Worm (Caenorhabditis elegans): ENCODE data around the gene hsp-17.

Gene hsp-17

DNA sequence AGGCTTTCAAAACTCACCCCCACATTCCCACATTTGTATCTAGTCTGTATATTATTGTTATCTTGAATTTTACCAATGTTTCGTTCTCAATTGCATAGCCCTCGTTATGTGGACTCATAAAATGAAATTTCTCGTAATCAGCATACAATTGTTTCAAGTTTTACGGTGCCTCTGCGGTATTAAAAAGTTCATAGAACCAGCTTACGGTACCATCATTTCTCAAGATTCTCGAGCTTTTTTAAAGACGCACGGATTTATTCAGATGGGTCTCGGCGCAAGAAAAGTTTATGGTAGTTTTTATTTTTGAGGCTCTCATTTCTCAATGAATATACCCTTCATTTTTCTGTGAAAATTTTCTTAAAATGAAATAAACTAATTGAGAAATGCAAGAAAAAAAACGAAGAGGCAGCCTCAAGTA, 29.4 kb upstream of the hsp-17 start:
- TF ChIP-seq zip-2 (tag; optimal IDR thresholded peaks at IDR 0.05) (no peak), nhr-102 (tag; optimal IDR thresholded peaks at IDR 0.05) (peak; percentile 38), snpc-1.2 (GFP tag; IDR thresholded peaks at IDR 0.05) (peak; percentile 58; the same call in 1 of the 2 replicates), lin-38 (GFP tag; IDR thresholded peaks at IDR 0.05) (peak; percentile 70), nhr-48 (tag; optimal IDR thresholded peaks at IDR 0.05) (peak; percentile 29), unc-130 (GFP tag; optimal IDR thresholded peaks at IDR 0.05) (peak; percentile 37), ZK546.5 (tag; optimal IDR thresholded peaks at IDR 0.05) (no peak), F10B5.3 (tag; optimal IDR thresholded peaks at IDR 0.05) (no peak), spr-3 (GFP tag; optimal IDR thresholded peaks at IDR 0.05) (peak; percentile 42), F49E8.2 (tag; optimal IDR thresholded peaks at IDR 0.05; ENCODE audit: borderline replicate concordance) (peak; percentile 78), php-3 (GFP tag; IDR thresholded peaks at IDR 0.05) (0 out of 2 replicates have a peak, but pooled peaks have one; percentile 5)

DNA sequence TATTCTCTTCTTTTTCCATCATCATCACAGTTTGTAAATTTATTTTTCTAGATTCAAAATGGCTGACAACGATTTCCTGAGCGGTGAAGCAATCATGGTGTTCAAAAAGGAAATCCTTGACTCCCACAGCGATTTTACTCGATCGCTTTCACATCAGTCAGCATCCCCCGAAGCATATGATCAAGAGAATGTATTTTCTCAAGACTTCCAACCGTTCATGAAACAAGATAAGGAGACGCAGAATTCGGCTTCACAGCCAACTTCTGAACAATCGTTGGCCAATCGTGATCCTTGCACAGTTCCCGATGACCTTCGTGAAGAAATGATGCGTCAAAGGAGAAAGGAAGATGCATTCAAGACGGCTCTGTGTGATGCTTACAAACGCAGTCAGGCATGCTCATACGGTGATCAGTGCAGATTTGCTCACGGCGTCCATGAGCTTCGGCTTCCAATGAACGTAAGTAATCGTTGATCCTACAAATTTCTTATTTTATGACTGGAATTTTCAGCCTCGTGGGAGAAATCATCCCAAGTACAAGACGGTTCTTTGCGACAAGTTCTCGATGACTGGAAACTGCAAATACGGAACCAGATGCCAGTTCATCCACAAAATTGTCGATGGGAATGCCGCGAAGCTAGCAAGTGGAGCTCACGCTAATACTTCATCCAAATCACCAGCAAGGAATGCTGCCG, 28.5 kb upstream of the hsp-17 start, which contains the start of gene pos-1:
Gene pos-1 (plus strand): TSS at position 51 of the 693 bp plus-strand sequence.
- peak; percentile 97 for TF ChIP-seq aha-1 (tag)
- no peak for TF ChIP-seq duxl-1 (tag; optimal IDR thresholded peaks at IDR 0.05; ENCODE audit: poor library complexity)

DNA sequence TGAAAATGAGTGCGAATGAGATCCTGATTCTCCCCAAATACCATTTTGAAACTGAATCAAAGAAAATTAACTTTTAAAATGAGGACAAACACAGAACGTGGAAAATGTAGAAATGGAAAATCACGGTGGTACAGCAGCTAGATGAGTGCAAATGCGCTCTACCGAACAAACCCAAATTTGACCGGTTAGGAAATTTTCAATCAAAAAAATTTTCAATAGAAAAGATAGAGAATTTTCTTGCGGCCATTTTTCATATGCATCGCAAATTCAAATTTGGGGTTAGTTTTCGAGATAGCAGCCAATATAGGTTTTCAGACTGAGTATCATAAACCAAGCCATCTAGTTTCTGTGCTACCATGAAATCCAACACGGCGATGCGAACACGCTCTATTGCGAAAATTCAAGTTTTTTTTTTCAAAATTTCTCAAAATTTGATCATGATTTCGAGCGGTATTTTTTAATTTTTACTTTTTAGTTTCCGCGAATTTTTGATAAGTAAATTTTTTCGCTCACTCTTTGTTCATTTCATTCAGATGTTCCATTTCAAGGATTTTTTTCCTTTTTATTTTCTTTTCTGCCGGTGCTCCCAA, 27.8 kb upstream of the hsp-17 start, which contains the start of gene vha-18:
Gene vha-18 (minus strand): TSS at position 51 of the 590 bp plus-strand sequence.
- no peak for TF ChIP-seq nhr-111 (GFP tag; optimal IDR thresholded peaks at IDR 0.05)
- peak; percentile 97 for TF ChIP-seq lin-38 (GFP tag; IDR thresholded peaks at IDR 0.05)
- peak; percentile 71 for TF ChIP-seq snpc-1.2 (GFP tag; IDR thresholded peaks at IDR 0.05)
- TF ChIP-seq Y48G9A.11 (GFP tag; IDR thresholded peaks at IDR 0.05): peak; percentile 90
- peak; percentile 86 for TF ChIP-seq unc-130 (GFP tag; optimal IDR thresholded peaks at IDR 0.05)
- TF ChIP-seq madf-5 (GFP tag; IDR thresholded peaks at IDR 0.05): no peak
- TF ChIP-seq mep-1 (tag; optimal IDR thresholded peaks at IDR 0.05): no peak
- TF ChIP-seq F49E8.2 (tag; optimal IDR thresholded peaks at IDR 0.05; ENCODE audit: borderline replicate concordance): peak; percentile 88

DNA sequence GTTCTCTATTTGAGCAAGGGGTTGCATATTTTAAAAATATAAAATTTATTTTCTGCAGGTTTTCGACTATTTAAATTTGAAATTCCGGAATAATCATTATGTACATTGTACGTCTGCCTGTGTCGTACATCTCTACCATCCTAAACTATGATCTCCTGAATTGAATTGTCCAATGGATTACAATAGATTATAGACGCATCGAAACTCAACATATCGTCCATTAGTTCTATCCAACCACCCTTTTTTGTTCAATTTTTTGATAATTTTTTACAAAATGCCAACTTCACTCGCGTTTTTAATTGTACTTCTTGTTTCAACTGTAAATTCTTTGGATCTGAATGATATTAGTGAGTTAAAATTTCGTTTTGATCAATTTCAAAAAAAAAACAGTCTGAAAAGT, 24.7 kb upstream of the hsp-17 start, which contains the start of gene F52E1.2:
Gene F52E1.2 (plus strand): TSS at position 190 of the 400 bp plus-strand sequence.
- no peak for TF ChIP-seq ceh-28 (tag; optimal IDR thresholded peaks at IDR 0.05)
- peak in 1 of 2 experiments; percentile 93 for TF ChIP-seq unc-62 (GFP tag; optimal IDR thresholded peaks at IDR 0.05 in 1 of 2)
- TF ChIP-seq unc-62 (tag; optimal IDR thresholded peaks at IDR 0.05): no peak

DNA sequence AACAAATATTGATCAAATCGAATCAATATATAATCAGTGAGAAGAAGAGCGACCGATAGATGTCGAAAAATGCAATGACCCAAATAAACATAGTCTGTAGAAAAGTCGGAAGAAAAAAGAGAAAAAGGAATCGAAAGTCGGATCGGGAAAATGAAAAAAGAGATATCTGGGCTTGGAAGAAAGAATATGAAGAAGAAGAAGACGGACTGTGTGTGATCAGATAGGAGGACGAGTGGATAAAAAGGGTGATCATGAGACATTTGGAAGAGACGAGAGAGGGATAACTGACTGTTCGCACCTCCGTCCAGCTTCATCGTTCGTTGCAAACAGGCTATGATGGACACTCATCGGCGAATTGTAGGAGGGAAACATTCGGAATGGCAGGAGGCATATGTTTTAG, 23.9 kb upstream of the hsp-17 start:
- TF ChIP-seq nhr-28 (tag; optimal IDR thresholded peaks at IDR 0.05) (peak; percentile 26), lin-13 (GFP tag; optimal IDR thresholded peaks at IDR 0.05) (no peak), nhr-6 (tag; optimal IDR thresholded peaks at IDR 0.05) (no peak), unc-62 (GFP tag; optimal IDR thresholded peaks at IDR 0.05 in 1 of 2) (peak in 1 of 2 experiments; percentile 37), unc-62 (tag; optimal IDR thresholded peaks at IDR 0.05) (no peak), daf-8 (GFP tag; IDR thresholded peaks at IDR 0.05) (no peak), hlh-11 (tag; optimal IDR thresholded peaks at IDR 0.05) (peak; percentile 67), dve-1 (tag; optimal IDR thresholded peaks at IDR 0.05; ENCODE audit: insufficient read depth) (no peak), mxl-3 (GFP tag; optimal IDR thresholded peaks at IDR 0.05) (peak; percentile 55), hif-1 (tag; optimal IDR thresholded peaks at IDR 0.05) (no peak), fos-1 (tag; optimal IDR thresholded peaks at IDR 0.05) (no peak), zag-1 (tag; optimal IDR thresholded peaks at IDR 0.05) (no peak), T26A8.4 (GFP tag; IDR thresholded peaks at IDR 0.05) (no peak), attf-4 (tag; optimal IDR thresholded peaks at IDR 0.05) (no peak), nhr-77 (tag; optimal IDR thresholded peaks at IDR 0.05) (no peak), fkh-10 (GFP tag; optimal IDR thresholded peaks at IDR 0.05) (no peak), nhr-41 (GFP tag; IDR thresholded peaks at IDR 0.05) (no peak), nhr-42 (GFP tag; IDR thresholded peaks at IDR 0.05) (no peak), arid-1 (GFP tag; conservative IDR thresholded peaks at IDR 0.05) (no peak), nhr-48 (tag; optimal IDR thresholded peaks at IDR 0.05) (no peak), daf-19 (GFP tag; conservative IDR thresholded peaks at IDR 0.05) (no peak), cey-2 (tag; optimal IDR thresholded peaks at IDR 0.05; ENCODE audit: borderline replicate concordance, insufficient read depth) (no peak), zip-2 (tag; optimal IDR thresholded peaks at IDR 0.05) (no peak), spr-3 (GFP tag; optimal IDR thresholded peaks at IDR 0.05) (no peak), ceh-20 (GFP tag; IDR thresholded peaks at IDR 0.05) (no peak), sdz-12 (GFP tag; optimal IDR thresholded peaks at IDR 0.05) (no peak)

Data from whole organism, L4 larva.